Worm (Caenorhabditis elegans): ENCODE results near the gene K08D8.6.

DNA sequence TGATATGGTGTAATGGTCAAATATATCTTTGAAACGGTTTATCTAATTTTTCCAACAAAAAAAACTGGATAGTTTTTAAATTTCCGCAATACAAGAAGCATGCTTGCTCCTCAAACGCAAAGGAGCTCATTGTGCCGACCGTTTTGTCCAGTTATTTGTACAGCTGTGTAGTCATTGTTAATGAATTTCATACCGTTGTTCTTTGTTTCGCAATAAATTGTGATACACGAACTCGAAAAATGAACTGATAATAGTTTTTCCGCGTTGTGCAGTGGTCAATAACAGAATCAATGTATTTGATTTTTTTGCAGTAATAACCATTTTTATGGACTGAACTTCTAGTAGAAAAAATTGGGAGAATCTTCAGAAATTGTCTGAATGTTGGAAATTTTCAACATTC lies 8.5 kb upstream of the K08D8.6 start:
- TF ChIP-seq lsy-2 (tag; optimal IDR thresholded peaks at IDR 0.05) (no peak), mls-2 (tag; optimal IDR thresholded peaks at IDR 0.05) (no peak), nhr-237 (tag; optimal IDR thresholded peaks at IDR 0.05) (no peak), nhr-76 (tag; optimal IDR thresholded peaks at IDR 0.05) (no peak), nhr-28 (tag; optimal IDR thresholded peaks at IDR 0.05) (no peak)
